Fruit fly (Drosophila melanogaster) whole organism, embryonic: ENCODE results near the gene CG8326.

Source experiments
- Atf-2 ChIP-seq: fragments of 200-800 bp; sonication (Bioruptor generic); optimal IDR thresholded peaks from 2 replicates; lab custom pipeline; 2016; ENCODE audit warnings: missing biosample characterization, missing genetic modification characterization
- CG10565 ChIP-seq: fragments of 200-800 bp; sonication (Bioruptor generic); optimal IDR thresholded peaks from 3 replicates; lab custom pipeline; 2016; ENCODE audit warnings: missing biosample characterization, mild to moderate bottlenecking, missing genetic modification characterization
- CG11093 ChIP-seq: fragments of 200-800 bp; sonication (Bioruptor generic); IDR thresholded peaks from 3 replicates; pipeline ENCODE4 v1.3.6; 2022; ENCODE audit warnings: missing biosample characterization, missing genetic modification characterization
- CG11723 ChIP-seq: fragments of 200-800 bp; sonication (Bioruptor generic); optimal IDR thresholded peaks from 2 replicates; lab custom pipeline; 2017; ENCODE audit warnings: missing biosample characterization, mild to moderate bottlenecking, missing genetic modification characterization
- CG12769 ChIP-seq: fragments of 200-800 bp; sonication (Bioruptor generic); optimal IDR thresholded peaks from 2 replicates; lab custom pipeline; 2019; ENCODE audit warnings: missing biosample characterization, mild to moderate bottlenecking, missing genetic modification characterization, moderate library complexity
- CG15011 ChIP-seq: fragments of 200-800 bp; sonication (Bioruptor generic); optimal IDR thresholded peaks from 3 replicates; lab custom pipeline; 2018; ENCODE audit warnings: missing biosample characterization, mild to moderate bottlenecking, missing genetic modification characterization
- CG15514 ChIP-seq: fragments of 200-800 bp; sonication (Bioruptor generic); optimal IDR thresholded peaks from 3 replicates; lab custom pipeline; 2017; ENCODE audit warnings: missing biosample characterization, missing genetic modification characterization, mild to moderate bottlenecking, moderate library complexity, missing genetic modification reagents
- CG16863 ChIP-seq: fragments of 200-800 bp; sonication (Bioruptor generic); optimal IDR thresholded peaks from 3 replicates; lab custom pipeline; 2016; ENCODE audit warnings: missing biosample characterization, missing genetic modification characterization
- CG17328 ChIP-seq: fragments of 200-800 bp; sonication (Bioruptor generic); IDR thresholded peaks from 2 replicates; pipeline ENCODE4 v1.3.6; 2022; ENCODE audit warnings: missing biosample characterization, missing genetic modification characterization
- CG17568 ChIP-seq: fragments of 200-800 bp; sonication (Bioruptor generic); optimal IDR thresholded peaks from 2 replicates; lab custom pipeline; 2018; ENCODE audit warnings: missing biosample characterization, mild to moderate bottlenecking, missing genetic modification characterization, moderate library complexity
- CG18599 ChIP-seq: fragments of 200-800 bp; sonication (Bioruptor generic); optimal IDR thresholded peaks from 3 replicates; lab custom pipeline; 2017; ENCODE audit warnings: missing biosample characterization, missing genetic modification characterization, mild to moderate bottlenecking, moderate library complexity, missing genetic modification reagents
- CG18764 ChIP-seq: fragments of 200-800 bp; sonication (Bioruptor generic); optimal IDR thresholded peaks from 3 replicates; lab custom pipeline; 2016; ENCODE audit warnings: missing biosample characterization, missing genetic modification characterization
- CG2712 ChIP-seq: fragments of 200-800 bp; optimal IDR thresholded peaks from 3 replicates; lab custom pipeline; 2019; ENCODE audit warnings: missing biosample characterization, mild to moderate bottlenecking, missing genetic modification characterization, moderate library complexity
- CG2889 ChIP-seq: fragments of 200-800 bp; sonication (Bioruptor generic); IDR thresholded peaks from 3 replicates; pipeline ENCODE4 v1.3.6; 2022; ENCODE audit warnings: missing biosample characterization, missing genetic modification characterization
- CG30403 ChIP-seq: fragments of 200-800 bp; sonication (Bioruptor generic); optimal IDR thresholded peaks from 3 replicates; lab custom pipeline; 2016; ENCODE audit warnings: missing biosample characterization, missing genetic modification characterization
- CG32772 ChIP-seq: fragments of 200-800 bp; sonication (Bioruptor generic); IDR thresholded peaks from 2 replicates; pipeline ENCODE4 v1.3.6; 2022; ENCODE audit warnings: missing biosample characterization, missing genetic modification characterization
- CG3995 ChIP-seq: fragments of 200-800 bp; sonication (Bioruptor generic); optimal IDR thresholded peaks from 3 replicates; lab custom pipeline; 2016; ENCODE audit warnings: missing biosample characterization, missing genetic modification characterization
- CG43689 ChIP-seq: fragments of 200-800 bp; sonication (Bioruptor generic); IDR thresholded peaks from 2 replicates; pipeline ENCODE4 v1.3.6; 2022; ENCODE audit warnings: missing biosample characterization, missing genetic modification characterization
- CG4404 ChIP-seq: fragments of 200-800 bp; sonication (Bioruptor generic); IDR thresholded peaks from 2 replicates; pipeline ENCODE4 v1.3.6; 2022; ENCODE audit warnings: missing biosample characterization, missing genetic modification characterization
- CG6765 ChIP-seq: fragments of 200-800 bp; sonication (Bioruptor generic); optimal IDR thresholded peaks from 3 replicates; lab custom pipeline; 2017; ENCODE audit warnings: missing biosample characterization, mild to moderate bottlenecking, missing genetic modification characterization
- CG6813 ChIP-seq: fragments of 200-800 bp; sonication (Bioruptor generic); optimal IDR thresholded peaks from 2 replicates; lab custom pipeline; 2017; ENCODE audit warnings: missing biosample characterization, missing genetic modification characterization, mild to moderate bottlenecking, moderate library complexity, missing genetic modification reagents
- CG7786 ChIP-seq: fragments of 200-800 bp; sonication (Bioruptor generic); optimal IDR thresholded peaks from 2 replicates; lab custom pipeline; 2016; ENCODE audit warnings: missing biosample characterization, missing genetic modification characterization
- CG9876 ChIP-seq: fragments of 200-800 bp; sonication (Bioruptor generic); optimal IDR thresholded peaks from 2 replicates; lab custom pipeline; 2016; ENCODE audit warnings: missing biosample characterization, missing genetic modification characterization
- Dip2 ChIP-seq: fragments of 200-800 bp; sonication (Bioruptor generic); IDR thresholded peaks from 2 replicates; pipeline ENCODE4 v1.3.6; 2022; ENCODE audit warnings: missing biosample characterization, missing genetic modification characterization
- E2f2 ChIP-seq: fragments of 200-800 bp; sonication (Bioruptor generic); IDR thresholded peaks from 2 replicates; pipeline ENCODE4 v1.3.6; 2022; ENCODE audit warnings: missing biosample characterization, missing genetic modification characterization
- H15 ChIP-seq: fragments of 200-800 bp; sonication (Bioruptor generic); IDR thresholded peaks from 3 replicates; pipeline ENCODE4 v1.3.6; 2022; ENCODE audit warnings: missing biosample characterization, missing genetic modification characterization
- Hr39 ChIP-seq: fragments of >200 bp; optimal IDR thresholded peaks from 2 replicates; lab custom pipeline; 2017
- Hr51 ChIP-seq, 2 experiments: fragments of 200-800 bp; sonication (Bioruptor generic); optimal IDR thresholded peaks; 2 replicates in 1 of 2; 3 replicates in 1 of 2; lab custom pipeline; 2016 to 2018; ENCODE audit warnings: missing biosample characterization in 2 of 2, missing genetic modification characterization in 2 of 2, mild to moderate bottlenecking in 1 of 2, moderate library complexity in 1 of 2
- Lpt ChIP-seq: fragments of >200 bp; optimal IDR thresholded peaks from 2 replicates; lab custom pipeline; 2018; ENCODE audit warnings: missing biosample characterization, missing genetic modification characterization
- Max ChIP-seq: fragments of 200-800 bp; sonication (Bioruptor generic); optimal IDR thresholded peaks from 2 replicates; lab custom pipeline; 2016; ENCODE audit warnings: missing biosample characterization, mild to moderate bottlenecking, missing genetic modification characterization
- Opbp ChIP-seq: fragments of 200-800 bp; sonication (Bioruptor generic); IDR thresholded peaks from 3 replicates; pipeline ENCODE4 v1.3.6; 2022; ENCODE audit warnings: missing biosample characterization, missing genetic modification characterization; ENCODE audit not compliant: partially characterized antibody
- PHDP ChIP-seq: fragments of 200-800 bp; sonication (Bioruptor generic); optimal IDR thresholded peaks from 3 replicates; lab custom pipeline; 2018; ENCODE audit warnings: missing biosample characterization, mild to moderate bottlenecking, missing genetic modification characterization, moderate library complexity
- Rfx ChIP-seq: fragments of 200-800 bp; sonication (Bioruptor generic); IDR thresholded peaks from 2 replicates; pipeline ENCODE4 v1.3.6; 2022; ENCODE audit warnings: missing biosample characterization, missing genetic modification characterization
- az2 ChIP-seq: fragments of 200-800 bp; sonication (Bioruptor generic); optimal IDR thresholded peaks from 3 replicates; lab custom pipeline; 2016; ENCODE audit warnings: missing biosample characterization, missing genetic modification characterization
- bcd ChIP-seq: fragments of 200-800 bp; sonication (Bioruptor generic); optimal IDR thresholded peaks from 2 replicates; lab custom pipeline; 2017; ENCODE audit warnings: missing biosample characterization, mild to moderate bottlenecking, missing genetic modification characterization
- br ChIP-seq: fragments of >200 bp; optimal IDR thresholded peaks from 2 replicates; lab custom pipeline; 2017
- ems ChIP-seq: fragments of 200-800 bp; sonication (Bioruptor generic); optimal IDR thresholded peaks from 3 replicates; lab custom pipeline; 2016; ENCODE audit warnings: missing biosample characterization, missing genetic modification characterization
- fd96Cb ChIP-seq: fragments of 200-800 bp; sonication (Bioruptor generic); optimal IDR thresholded peaks from 2 replicates; lab custom pipeline; 2018; ENCODE audit warnings: missing biosample characterization, mild to moderate bottlenecking, missing genetic modification characterization, moderate library complexity
- hb ChIP-seq: fragments of 200-800 bp; sonication (Bioruptor generic); IDR thresholded peaks from 3 replicates; pipeline ENCODE4 v1.3.6; 2022; ENCODE audit warnings: missing biosample characterization, missing genetic modification characterization; ENCODE audit not compliant: partially characterized antibody
- kni ChIP-seq: fragments of 200-800 bp; sonication (Bioruptor generic); optimal IDR thresholded peaks from 3 replicates; lab custom pipeline; 2017; ENCODE audit warnings: mild to moderate bottlenecking, missing biosample characterization, missing genetic modification reagents, missing genetic modification characterization
- luna ChIP-seq: fragments of 200-800 bp; sonication (Bioruptor generic); optimal IDR thresholded peaks from 2 replicates; lab custom pipeline; 2016; ENCODE audit warnings: missing biosample characterization, missing genetic modification characterization
- odd ChIP-seq: fragments of 200-800 bp; sonication (Bioruptor generic); optimal IDR thresholded peaks from 2 replicates; lab custom pipeline; 2017; ENCODE audit warnings: missing biosample characterization, mild to moderate bottlenecking, missing genetic modification characterization
- pan ChIP-seq, 4 experiments: fragments of >200 bp in 3 of 4; fragments of 200-800 bp in 1 of 4; sonication (Bioruptor generic) in 1 of 4; optimal IDR thresholded peaks in 3 of 4; IDR thresholded peaks in 1 of 4; 2 replicates each; pipeline versions ENCODE4 v1.3.6 to Lab custom; 2017 to 2022; ENCODE audit warnings: missing biosample characterization in 2 of 4, missing genetic modification characterization in 2 of 4, mixed read lengths in 1 of 4
- pzg ChIP-seq: fragments of 200-800 bp; sonication (Bioruptor generic); optimal IDR thresholded peaks from 3 replicates; lab custom pipeline; 2018; ENCODE audit warnings: missing biosample characterization, mild to moderate bottlenecking, missing genetic modification characterization, moderate library complexity
- sob ChIP-seq: fragments of 200-800 bp; sonication (Bioruptor generic); IDR thresholded peaks from 2 replicates; pipeline ENCODE4 v1.3.6; 2022; ENCODE audit warnings: missing biosample characterization, missing genetic modification characterization
- tin ChIP-seq: fragments of 200-800 bp; sonication (Bioruptor generic); optimal IDR thresholded peaks from 3 replicates; lab custom pipeline; 2016; ENCODE audit warnings: missing biosample characterization, missing genetic modification characterization
- tna ChIP-seq: fragments of 200-800 bp; sonication (Bioruptor generic); IDR thresholded peaks from 2 replicates; pipeline ENCODE4 v1.3.6; 2022; ENCODE audit warnings: missing biosample characterization, missing genetic modification characterization; ENCODE audit not compliant: partially characterized antibody
- ttk ChIP-seq: fragments of 200-800 bp; sonication (Bioruptor generic); IDR thresholded peaks from 2 replicates; pipeline ENCODE4 v2.1.2; 2022; ENCODE audit warnings: missing biosample characterization, missing genetic modification characterization
- twi ChIP-seq: fragments of 200-800 bp; optimal IDR thresholded peaks from 2 replicates; lab custom pipeline; 2019; ENCODE audit warnings: missing biosample characterization, mild to moderate bottlenecking, missing genetic modification characterization, moderate library complexity
- unpg ChIP-seq: fragments of 200-800 bp; sonication (Bioruptor generic); optimal IDR thresholded peaks from 3 replicates; lab custom pipeline; 2018; ENCODE audit warnings: missing biosample characterization, mild to moderate bottlenecking, missing genetic modification characterization, moderate library complexity

Gene CG8326

dm6 chrX:17579782-17580451 is 49.4 kb downstream of the CG8326 start, which contains the start of gene CG12991 (continued):
- TF ChIP-seq kni = no peak
- TF ChIP-seq Lpt (GFP tag; lab: Kevin White, UChicago) = no peak
- no peak for TF ChIP-seq CG9876
- TF ChIP-seq CG2889 (GFP tag; lab: Robert Waterston, UW) = no peak
- no peak for TF ChIP-seq Max (GFP tag; lab: Kevin White, UChicago)
- TF ChIP-seq hb (GFP tag; lab: Robert Waterston, UW) = no peak
- TF ChIP-seq CG43689 (GFP tag; lab: Robert Waterston, UW) = no peak
- no peak for TF ChIP-seq CG30403 (GFP tag; lab: Kevin White, UChicago)
- no peak for TF ChIP-seq twi
- no peak for TF ChIP-seq Hr39 (lab: Kevin White, UChicago)
- no peak for TF ChIP-seq CG4404 (GFP tag; lab: Robert Waterston, UW)
- TF ChIP-seq CG11093 (GFP tag; lab: Robert Waterston, UW) = no peak
- TF ChIP-seq az2 = no peak
- TF ChIP-seq odd = peak; percentile 5
- TF ChIP-seq CG17328 (GFP tag; lab: Robert Waterston, UW) = 0 out of 2 replicates have a peak, but pooled peaks have one; percentile 16
- no peak for TF ChIP-seq CG18764 (GFP tag; lab: Kevin White, UChicago)
- TF ChIP-seq ttk = no peak
- TF ChIP-seq CG6765 = peak; percentile 47
- no peak for TF ChIP-seq Opbp
- no peak for TF ChIP-seq pan (optimal IDR thresholded peaks at IDR 0.05; lab: Kevin White, UChicago)
- peak in 1 of 2 experiments; percentile 56 for TF ChIP-seq pan (GFP tag; optimal IDR thresholded peaks at IDR 0.05 in 1 of 2, IDR thresholded peaks at IDR 0.05 in 1 of 2)
- no peak for TF ChIP-seq unpg
- TF ChIP-seq Rfx (GFP tag; lab: Robert Waterston, UW) = peak; percentile 45
- no peak for TF ChIP-seq Dip2 (GFP tag; lab: Robert Waterston, UW)
- no peak for TF ChIP-seq CG12769 (tag; lab: Kevin White, UChicago)
- TF ChIP-seq CG11723 (GFP tag; lab: Kevin White, UChicago) = no peak
- TF ChIP-seq br = no peak
- TF ChIP-seq CG6813 (GFP tag; lab: Kevin White, UChicago) = no peak
- no peak for TF ChIP-seq Atf-2
- TF ChIP-seq Hr51 (GFP tag; optimal IDR thresholded peaks at IDR 0.05; lab: Kevin White, UChicago) = peak in 1 of 2 experiments; percentile 29
- TF ChIP-seq CG10565 = no peak
- TF ChIP-seq H15 = no peak
- no peak for TF ChIP-seq CG32772 (GFP tag; lab: Robert Waterston, UW)
- TF ChIP-seq tin = no peak
- no peak for TF ChIP-seq bcd
- no peak for TF ChIP-seq CG7786 (GFP tag; lab: Kevin White, UChicago)
- TF ChIP-seq CG2712 (tag; lab: Kevin White, UChicago) = no peak
- TF ChIP-seq pzg (GFP tag; lab: Kevin White, UChicago) = no peak
- TF ChIP-seq ems (GFP tag; lab: Kevin White, UChicago) = no peak
- peak; percentile 5 for TF ChIP-seq PHDP
- no peak for TF ChIP-seq sob (GFP tag; lab: Robert Waterston, UW)
- no peak for TF ChIP-seq luna
- TF ChIP-seq E2f2 (GFP tag; lab: Robert Waterston, UW) = no peak
- TF ChIP-seq CG15011 (GFP tag; lab: Kevin White, UChicago) = no peak
- TF ChIP-seq CG17568 = no peak
- TF ChIP-seq CG18599 (GFP tag; lab: Kevin White, UChicago) = peak; percentile 47
- no peak for TF ChIP-seq fd96Cb
- no peak for TF ChIP-seq tna (GFP tag; lab: Robert Waterston, UW)
- TF ChIP-seq CG16863 (GFP tag; lab: Kevin White, UChicago) = no peak
- TF ChIP-seq CG3995 = no peak
- TF ChIP-seq CG15514 = no peak
